Fruit fly (Drosophila melanogaster): ENCODE results near the gene Rbf2.

- no peak for TF ChIP-seq Hr96 (GFP tag; optimal IDR thresholded peaks at IDR 0.05)
- no peak for TF ChIP-seq CG11617 (GFP tag; optimal IDR thresholded peaks at IDR 0.05)
- TF ChIP-seq ovo (GFP tag; optimal IDR thresholded peaks at IDR 0.05) = peak; percentile 55
- no peak for TF ChIP-seq CG1620 (GFP tag; optimal IDR thresholded peaks at IDR 0.05)
- no peak for TF ChIP-seq tj (GFP tag; optimal IDR thresholded peaks at IDR 0.05)
- TF ChIP-seq Clk (GFP tag; optimal IDR thresholded peaks at IDR 0.05) = no peak
- TF ChIP-seq CG33017 (tag; optimal IDR thresholded peaks at IDR 0.05) = no peak
- TF ChIP-seq CG7101 (tag; optimal IDR thresholded peaks at IDR 0.05) = peak; percentile 50
- TF ChIP-seq kay (GFP tag; ENCODE audit: borderline replicate concordance) = peak; percentile 52
- no peak for TF ChIP-seq cic (GFP tag; optimal IDR thresholded peaks at IDR 0.05)
- TF ChIP-seq bab1 (GFP tag; optimal IDR thresholded peaks at IDR 0.05) = no peak
These were observed 40.7 kb downstream of the Rbf2 start for dm6 chr3R:16005943-16006342.

Measured in whole organism, adult.